Worm (Caenorhabditis elegans) whole organism, L4/young adult: ENCODE data around the gene M18.3.
"Not testable (repeated sequence)": the region's sequence is repeated elsewhere in the genome, so short reads cannot be mapped to it uniquely, and the experiment has no call there.

Source experiments
- W03F9.2 ChIP-seq: fragments of 150-350 bp; optimal IDR thresholded peaks from 2 replicates; lab custom pipeline; 2014; ENCODE audit warnings: missing biosample characterization, missing genetic modification characterization
- dao-5 ChIP-seq: sonication (generic microtip); optimal IDR thresholded peaks from 2 replicates; lab custom pipeline; 2016; ENCODE audit warnings: missing genotype, missing genetic modification characterization, moderate library complexity, missing compliant biosample characterization
- him-1 ChIP-seq: sonication (generic microtip); optimal IDR thresholded peaks from 2 replicates; lab custom pipeline; 2016; ENCODE audit warnings: missing genotype, missing genetic modification reagents, missing genetic modification characterization, missing compliant biosample characterization

The M18.3 gene

DNA sequence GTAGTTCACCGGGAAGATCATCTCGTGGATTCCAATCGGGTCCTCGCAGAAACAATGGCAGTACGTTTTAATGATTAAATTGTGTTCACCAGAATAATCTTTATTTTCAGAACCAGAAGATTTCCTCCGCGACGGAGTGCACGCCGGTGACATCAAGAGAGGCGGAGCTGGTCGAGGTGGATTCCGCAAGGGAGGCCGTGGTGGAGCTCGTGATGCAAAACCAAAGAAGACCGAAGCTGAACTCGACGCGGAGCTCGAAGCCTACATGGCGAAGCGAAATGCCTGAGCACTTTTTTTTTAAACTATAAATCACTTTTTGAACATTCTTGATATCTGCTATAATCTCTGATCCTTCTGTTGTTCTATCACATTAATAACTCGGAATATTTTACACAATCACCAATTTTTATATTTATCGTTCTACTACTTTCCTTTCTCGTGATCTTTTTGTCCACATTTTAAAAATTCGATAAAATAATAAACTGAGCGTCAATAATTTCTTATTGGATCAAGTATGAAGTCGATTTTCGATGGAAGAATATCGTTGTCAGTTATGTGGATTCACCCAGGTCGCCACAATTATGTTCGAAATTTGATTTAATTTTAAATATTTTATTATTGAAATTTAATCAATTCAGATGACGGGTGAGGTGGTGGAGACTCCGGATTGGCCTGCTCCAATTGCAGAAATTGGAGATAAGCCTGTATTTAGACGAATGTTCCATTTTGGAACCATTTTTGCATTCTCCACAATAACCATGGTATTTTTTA is 18.8 kb downstream of the M18.3 start, which contains the start of gene dhhc-6:
TSS of gene dhhc-6 (plus strand) at position 639 of the 771 bp plus-strand sequence.
- no peak for TF ChIP-seq dao-5 (tag; lab: Kevin White, UChicago)
- no peak for TF ChIP-seq W03F9.2 (tag; lab: Kevin White, UChicago)
- no peak for TF ChIP-seq him-1 (tag; lab: Kevin White, UChicago)

DNA sequence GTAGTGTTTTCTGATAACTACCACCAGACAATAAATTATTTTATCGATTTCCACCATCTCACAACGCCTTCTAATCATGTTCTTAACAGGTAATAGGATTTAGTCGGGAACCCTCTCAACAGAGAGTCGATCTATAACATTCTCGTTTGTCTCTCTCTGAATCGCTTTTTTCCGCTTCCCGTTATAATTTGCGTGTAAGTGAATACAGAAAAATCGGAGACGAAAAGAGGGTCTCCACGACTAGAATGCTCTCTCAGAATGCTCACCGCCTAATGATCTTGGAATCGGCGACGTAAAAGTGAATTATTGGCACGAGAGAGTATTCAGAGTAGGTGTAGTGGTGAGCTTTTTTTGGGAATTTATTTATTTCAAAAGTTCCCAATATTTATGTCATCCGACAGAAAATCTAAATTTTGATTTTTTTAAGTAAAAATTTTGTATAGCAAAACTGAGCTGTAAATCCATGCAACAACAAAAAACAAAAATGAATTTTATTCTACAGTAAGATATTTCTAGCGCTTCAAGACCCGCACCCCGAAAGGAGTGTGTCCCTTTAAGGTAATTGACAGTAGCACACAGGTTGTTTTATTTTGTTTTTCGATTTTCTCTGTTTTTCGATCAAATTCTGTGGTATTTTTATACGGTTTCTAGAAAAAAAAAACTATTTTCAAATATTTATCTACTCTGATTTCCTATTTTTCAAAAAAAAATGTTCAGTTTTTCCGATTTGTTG is 21.2 kb downstream of the M18.3 start:
- TF ChIP-seq dao-5 (tag; lab: Kevin White, UChicago) (no peak), W03F9.2 (tag; lab: Kevin White, UChicago) (no peak), him-1 (tag; lab: Kevin White, UChicago) (no peak)

DNA sequence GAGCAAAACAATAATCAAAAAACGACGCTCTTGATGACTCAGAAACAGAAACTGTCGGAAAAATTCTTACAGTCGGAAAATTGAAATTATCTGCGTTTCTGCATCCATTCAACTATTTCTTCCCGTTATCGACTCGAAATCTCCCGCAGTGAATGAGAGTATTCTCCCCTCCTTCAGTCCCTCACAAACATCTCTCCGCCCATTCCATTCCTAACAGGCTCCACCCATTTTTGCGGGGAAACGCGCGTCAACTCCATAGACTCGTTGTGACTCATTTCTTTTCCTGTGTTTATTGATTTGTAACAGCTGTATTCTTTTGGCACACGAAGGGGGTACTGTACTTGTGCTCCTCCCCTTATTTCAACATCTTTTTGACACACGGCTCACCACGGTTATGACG is 22.2 kb downstream of the M18.3 start:
- TF ChIP-seq W03F9.2 (tag; lab: Kevin White, UChicago), result no peak
- no peak for TF ChIP-seq him-1 (tag; lab: Kevin White, UChicago)
- no peak for TF ChIP-seq dao-5 (tag; lab: Kevin White, UChicago)

DNA sequence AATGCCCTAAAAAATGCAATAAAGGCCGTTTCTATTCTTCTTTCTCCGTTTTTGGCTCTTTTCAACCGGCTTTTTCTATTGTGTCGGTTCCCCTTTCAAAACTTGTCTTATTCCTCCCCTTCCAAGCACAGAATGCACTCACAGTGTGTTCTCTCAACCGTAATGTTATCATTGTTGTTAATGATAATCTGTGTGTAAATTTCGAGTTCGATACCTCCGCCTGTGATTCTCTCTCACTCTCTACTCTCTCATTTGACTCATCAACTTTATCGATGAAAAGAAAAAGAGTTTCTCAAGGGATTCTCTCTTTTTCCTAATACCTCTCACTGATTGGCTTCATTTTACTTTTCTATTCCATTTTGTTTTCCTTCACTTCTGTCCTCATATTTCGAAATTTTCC is 23.1 kb downstream of the M18.3 start:
- no peak for TF ChIP-seq W03F9.2 (tag; lab: Kevin White, UChicago)
- TF ChIP-seq dao-5 (tag; lab: Kevin White, UChicago), result no peak

DNA sequence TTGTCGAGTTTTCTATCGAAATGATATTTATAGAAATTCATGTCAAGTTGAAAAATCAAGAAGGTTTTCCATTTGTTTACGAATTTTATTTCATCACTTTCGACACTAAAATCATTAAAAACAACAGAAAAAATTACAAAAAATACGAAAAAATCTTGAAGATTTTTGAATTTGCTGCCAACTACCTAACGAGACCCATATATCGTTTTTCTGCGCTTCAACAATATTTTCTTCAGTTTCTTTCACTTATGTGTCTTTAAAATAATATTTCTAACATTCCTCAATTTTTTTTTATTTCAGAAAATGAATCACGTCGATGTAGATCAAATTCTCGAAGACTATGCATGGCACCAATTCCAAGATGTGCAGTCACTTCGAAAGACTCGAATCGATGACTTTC is 23.5 kb downstream of the M18.3 start, which contains the start of gene lin-24:
TSS of gene lin-24 (plus strand) at position 301 of the 400 bp plus-strand sequence.
- TF ChIP-seq W03F9.2 (tag; lab: Kevin White, UChicago) (no peak), dao-5 (tag; lab: Kevin White, UChicago) (no peak), him-1 (tag; lab: Kevin White, UChicago) (no peak)

DNA sequence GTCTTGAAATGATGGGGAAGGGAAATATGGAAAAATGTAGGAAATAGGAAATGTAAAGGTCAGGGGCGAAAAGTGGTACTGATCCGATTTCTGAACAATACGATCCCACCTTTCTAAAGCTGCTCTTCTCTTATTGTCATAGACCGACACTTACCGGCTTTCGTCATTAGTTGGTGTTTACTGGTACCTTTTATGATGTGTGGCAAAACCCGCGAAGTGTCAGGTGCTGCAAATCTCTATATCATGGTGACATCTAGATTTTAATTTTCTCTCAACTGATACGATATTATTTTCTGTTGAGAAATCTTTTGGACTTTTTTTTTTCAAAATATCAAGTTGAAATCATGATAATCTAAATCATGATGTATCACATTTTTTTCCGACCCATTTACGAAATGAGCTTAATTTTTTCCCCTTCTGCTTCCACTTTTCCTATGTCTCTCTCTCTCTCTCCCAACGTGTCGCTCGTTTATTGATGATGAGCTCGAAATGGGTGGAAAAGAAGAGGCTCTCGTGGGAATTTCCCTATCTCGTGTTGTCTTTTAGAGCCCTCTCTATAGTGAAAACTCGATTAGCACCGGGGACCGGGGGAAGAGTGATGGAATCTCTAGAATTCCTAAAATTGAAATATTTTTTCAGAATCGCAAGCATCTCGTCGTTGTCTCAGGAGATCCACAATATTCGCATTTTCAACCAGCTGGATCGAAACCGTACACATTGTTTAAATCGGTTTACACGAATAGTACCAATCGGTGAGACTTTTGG is 25.8 kb downstream of the M18.3 start:
- no peak for TF ChIP-seq dao-5 (tag; lab: Kevin White, UChicago)
- TF ChIP-seq W03F9.2 (tag; lab: Kevin White, UChicago), result no peak
- no peak for TF ChIP-seq him-1 (tag; lab: Kevin White, UChicago)

DNA sequence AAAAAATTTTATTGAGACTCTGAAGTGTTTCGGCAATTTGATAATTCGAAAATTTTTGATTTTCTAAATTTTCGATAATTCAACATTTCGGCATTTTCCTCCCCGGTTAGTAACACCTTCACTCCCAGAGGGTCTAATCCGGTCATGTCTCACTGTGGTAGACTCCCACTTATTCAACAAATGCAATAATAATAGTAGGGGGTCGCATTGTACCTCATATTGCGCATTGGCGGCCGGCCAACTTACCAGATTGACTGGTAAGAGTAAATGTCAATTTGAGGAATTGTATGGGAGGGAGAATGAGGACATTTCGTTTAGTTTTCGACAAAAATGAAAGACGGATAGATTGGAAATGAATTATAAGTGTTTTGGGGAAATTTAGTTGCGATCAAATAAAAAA is 28.1 kb downstream of the M18.3 start:
- TF ChIP-seq him-1 (tag; lab: Kevin White, UChicago), result no peak
- TF ChIP-seq dao-5 (tag; lab: Kevin White, UChicago), result no peak
- TF ChIP-seq W03F9.2 (tag; lab: Kevin White, UChicago), result no peak

DNA sequence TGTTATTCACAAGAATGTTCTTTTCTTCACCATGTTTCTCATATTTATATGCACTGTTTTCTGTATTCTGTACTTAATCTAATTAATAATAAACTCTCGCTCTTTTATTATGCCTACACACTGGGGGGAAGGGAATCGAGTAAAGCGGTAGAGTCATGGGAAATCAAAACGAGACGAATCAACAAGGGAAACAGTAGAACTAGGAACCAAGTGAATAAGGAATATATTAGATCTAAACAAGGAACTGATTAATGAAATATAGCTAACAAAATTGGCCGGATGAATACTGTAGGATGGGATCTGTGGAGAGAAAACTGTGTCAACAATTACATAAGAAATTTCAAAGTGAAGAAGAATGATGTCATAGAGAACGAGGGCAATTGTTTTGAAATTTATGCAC is 29.3 kb downstream of the M18.3 start:
- TF ChIP-seq dao-5 (tag; lab: Kevin White, UChicago) (no peak), him-1 (tag; lab: Kevin White, UChicago) (no peak), W03F9.2 (tag; lab: Kevin White, UChicago) (no peak)

DNA sequence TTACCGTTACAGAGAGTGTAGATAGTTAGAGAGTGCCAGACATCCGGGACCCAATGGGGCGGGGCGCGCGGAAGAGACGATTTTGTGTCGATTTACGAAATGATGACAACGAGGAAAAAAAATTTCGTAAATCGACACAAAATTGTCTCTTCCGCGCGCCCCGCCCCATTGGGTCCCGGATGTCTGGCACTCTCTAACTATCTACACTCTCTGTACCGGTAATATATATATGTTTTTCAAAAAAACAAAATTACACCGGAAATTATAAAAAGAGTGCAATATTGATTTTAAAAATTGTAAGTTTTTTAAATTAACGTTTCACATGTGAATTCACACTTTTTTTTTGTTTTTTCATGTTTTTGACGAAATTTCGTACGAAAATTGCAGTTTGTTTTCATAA is 32.4 kb downstream of the M18.3 start, which contains the start of gene B0001.4:
TSS of gene B0001.4 (minus strand) at position 101 of the 400 bp plus-strand sequence.
- TF ChIP-seq W03F9.2, dao-5, him-1 (tag; lab: Kevin White, UChicago): not testable (repeated sequence)

DNA sequence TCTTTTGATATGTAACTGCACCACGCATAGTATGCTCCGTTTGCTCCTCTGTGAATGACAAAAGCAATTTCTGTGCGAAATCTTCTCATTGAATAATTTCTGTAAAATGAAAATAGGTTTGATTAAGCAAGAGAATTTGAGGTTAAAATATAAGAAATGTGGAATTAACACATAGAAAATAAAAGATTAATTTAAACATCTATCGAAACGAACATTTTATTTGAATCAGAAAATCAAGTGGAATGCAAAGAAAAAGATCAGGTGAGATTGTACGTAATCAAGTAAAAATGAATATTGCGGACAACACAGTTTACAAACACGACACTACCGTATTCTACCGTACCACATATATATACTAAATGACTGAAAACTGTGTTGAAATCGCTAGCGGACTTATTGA is 35.3 kb downstream of the M18.3 start, which contains the start of gene B0001.8:
TSS of gene B0001.8 (minus strand) at position 101 of the 400 bp plus-strand sequence.
- TF ChIP-seq him-1 (tag; lab: Kevin White, UChicago), result no peak
- TF ChIP-seq W03F9.2 (tag; lab: Kevin White, UChicago), result no peak
- TF ChIP-seq dao-5 (tag; lab: Kevin White, UChicago), result no peak

DNA sequence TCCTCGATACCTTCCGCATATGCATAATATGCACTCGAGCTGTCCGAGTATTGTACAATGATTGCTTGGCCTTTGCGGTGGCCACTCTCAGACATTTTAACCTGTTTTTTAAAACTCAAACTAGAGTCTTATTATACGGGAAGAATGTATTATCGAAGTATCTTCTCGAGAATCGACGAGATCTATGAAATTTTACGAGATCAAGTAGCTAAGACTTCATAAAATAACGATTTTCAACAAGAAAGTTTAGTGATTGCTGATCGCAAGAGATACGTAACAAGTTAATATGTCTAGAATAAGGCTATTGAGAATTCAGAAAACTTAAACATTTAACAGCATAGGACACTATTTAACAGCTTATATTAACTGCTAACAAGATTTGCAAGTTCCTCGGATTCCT is 37.6 kb downstream of the M18.3 start, which contains the start of gene B0001.5:
TSS of gene B0001.5 (minus strand) at position 101 of the 400 bp plus-strand sequence.
- TF ChIP-seq W03F9.2 (tag; lab: Kevin White, UChicago), result no peak
- no peak for TF ChIP-seq him-1 (tag; lab: Kevin White, UChicago)
- TF ChIP-seq dao-5 (tag; lab: Kevin White, UChicago), result no peak

DNA sequence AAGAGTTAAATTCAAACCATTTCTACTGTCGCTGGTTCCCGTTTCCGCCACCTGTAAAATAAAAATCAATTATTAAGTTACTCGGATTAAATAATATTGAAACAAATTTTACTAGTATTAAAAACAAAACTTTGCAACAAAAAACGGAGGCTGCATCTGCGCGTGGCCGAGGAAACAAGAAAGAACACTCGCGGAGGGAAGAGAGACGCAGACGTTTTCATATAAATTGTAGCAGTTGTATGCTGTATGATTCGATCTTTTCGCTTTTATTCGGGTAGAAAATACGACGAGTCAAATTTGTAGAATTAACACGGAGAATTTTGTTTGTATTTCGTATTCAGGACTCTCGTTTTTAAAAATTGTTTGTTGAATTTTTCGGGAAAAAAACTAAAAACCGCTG is 40.0 kb downstream of the M18.3 start, which contains the start of gene B0001.3:
TSS of gene B0001.3 (minus strand) at position 55 of the 400 bp plus-strand sequence.
- TF ChIP-seq dao-5 (tag; lab: Kevin White, UChicago) (no peak), him-1 (tag; lab: Kevin White, UChicago) (no peak), W03F9.2 (tag; lab: Kevin White, UChicago) (no peak)
